Worm (Caenorhabditis elegans): ENCODE measurements around the gene srdh-1.
A peak's percentile ranks its signal among the peaks of the same experiment; 100 is the strongest.

DNA sequence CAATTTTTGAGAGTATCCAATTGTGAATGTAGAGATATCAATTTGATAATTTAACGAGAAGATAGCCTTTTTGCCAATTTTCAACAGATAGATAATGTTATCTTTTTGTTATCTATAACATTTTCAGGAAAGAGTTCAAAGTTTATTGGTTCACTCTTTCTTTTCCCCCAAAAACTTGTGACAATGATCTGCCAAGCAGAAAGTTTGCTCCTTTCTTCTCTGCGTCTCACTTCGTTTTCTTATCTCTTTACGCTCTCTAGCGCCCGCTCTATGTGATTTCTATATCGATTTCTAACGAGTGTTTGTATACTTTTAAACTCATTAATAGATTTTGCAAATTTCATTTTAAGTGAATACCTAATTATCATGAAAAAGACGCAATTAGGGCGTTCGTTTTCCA is 38.0 kb upstream of the srdh-1 start:
- TF ChIP-seq dmd-4 (tag; optimal IDR thresholded peaks at IDR 0.05; ENCODE audit: borderline replicate concordance) (no peak), ceh-2 (tag; optimal IDR thresholded peaks at IDR 0.05) (no peak), ttx-3 (tag; optimal IDR thresholded peaks at IDR 0.05) (no peak), hlh-30 (tag; optimal IDR thresholded peaks at IDR 0.05; ENCODE audit: insufficient read depth) (no peak), pha-2 (tag; optimal IDR thresholded peaks at IDR 0.05) (no peak), ceh-31 (tag; optimal IDR thresholded peaks at IDR 0.05) (no peak), hlh-13 (GFP tag; optimal IDR thresholded peaks at IDR 0.05) (no peak), F13H6.1 (tag; optimal IDR thresholded peaks at IDR 0.05) (no peak), rnt-1 (tag; optimal IDR thresholded peaks at IDR 0.05) (no peak), elt-2 (tag; optimal IDR thresholded peaks at IDR 0.05) (peak; percentile 83)

Measured in whole organism, late embryonic.